Worm (Caenorhabditis elegans): ENCODE data around the gene sdz-15.

sdz-15 gene

ce11 chrIII:6519949-6520348 is 21.7 kb downstream of the sdz-15 start, which contains the start of gene C09E7.10:
Gene C09E7.10 (minus strand): TSS chrIII:6520049.
- TF ChIP-seq W03F9.2 (tag; optimal IDR thresholded peaks at IDR 0.05) = no peak
- no peak for TF ChIP-seq him-1 (tag; optimal IDR thresholded peaks at IDR 0.05)
- TF ChIP-seq dao-5 (tag; optimal IDR thresholded peaks at IDR 0.05) = no peak

- no peak for TF ChIP-seq him-1 (tag; optimal IDR thresholded peaks at IDR 0.05)
- TF ChIP-seq W03F9.2 (tag; optimal IDR thresholded peaks at IDR 0.05) = no peak
- no peak for TF ChIP-seq dao-5 (tag; optimal IDR thresholded peaks at IDR 0.05)
Observed at ce11 chrIII:6525557-6525956, 27.3 kb downstream of the sdz-15 start, which contains the start of gene oig-1. Gene oig-1 (minus strand): TSS chrIII:6525657.

ce11 chrIII:6527902-6528301 is 29.6 kb downstream of the sdz-15 start, which contains the start of gene pqn-10:
Gene pqn-10 (plus strand): TSS chrIII:6528202.
- no peak for TF ChIP-seq him-1 (tag; optimal IDR thresholded peaks at IDR 0.05)
- no peak for TF ChIP-seq W03F9.2 (tag; optimal IDR thresholded peaks at IDR 0.05)
- TF ChIP-seq dao-5 (tag; optimal IDR thresholded peaks at IDR 0.05) = no peak

ce11 chrIII:6531099-6531498 is 32.8 kb downstream of the sdz-15 start, which contains the start of gene C09E7.11:
Gene C09E7.11 (plus strand): TSS chrIII:6531399.
- TF ChIP-seq him-1 (tag; optimal IDR thresholded peaks at IDR 0.05) = no peak

- TF ChIP-seq W03F9.2 (tag; optimal IDR thresholded peaks at IDR 0.05) = no peak
- no peak for TF ChIP-seq him-1 (tag; optimal IDR thresholded peaks at IDR 0.05)
- no peak for TF ChIP-seq dao-5 (tag; optimal IDR thresholded peaks at IDR 0.05)
Observed at ce11 chrIII:6532647-6533046, 34.4 kb downstream of the sdz-15 start, which contains the start of gene srxa-5. Gene srxa-5 (plus strand): TSS chrIII:6532947.

ce11 chrIII:6536945-6537568 is 38.8 kb downstream of the sdz-15 start, which contains the start of gene C09E7.4:
Gene C09E7.4 (minus strand): TSS chrIII:6536995.
- TF ChIP-seq W03F9.2 (tag; optimal IDR thresholded peaks at IDR 0.05) (no peak), him-1 (tag; optimal IDR thresholded peaks at IDR 0.05) (no peak), dao-5 (tag; optimal IDR thresholded peaks at IDR 0.05) (no peak)
